Fruit fly (Drosophila melanogaster): ENCODE measurements around the gene TfIIA-L.

Gene TfIIA-L

DNA sequence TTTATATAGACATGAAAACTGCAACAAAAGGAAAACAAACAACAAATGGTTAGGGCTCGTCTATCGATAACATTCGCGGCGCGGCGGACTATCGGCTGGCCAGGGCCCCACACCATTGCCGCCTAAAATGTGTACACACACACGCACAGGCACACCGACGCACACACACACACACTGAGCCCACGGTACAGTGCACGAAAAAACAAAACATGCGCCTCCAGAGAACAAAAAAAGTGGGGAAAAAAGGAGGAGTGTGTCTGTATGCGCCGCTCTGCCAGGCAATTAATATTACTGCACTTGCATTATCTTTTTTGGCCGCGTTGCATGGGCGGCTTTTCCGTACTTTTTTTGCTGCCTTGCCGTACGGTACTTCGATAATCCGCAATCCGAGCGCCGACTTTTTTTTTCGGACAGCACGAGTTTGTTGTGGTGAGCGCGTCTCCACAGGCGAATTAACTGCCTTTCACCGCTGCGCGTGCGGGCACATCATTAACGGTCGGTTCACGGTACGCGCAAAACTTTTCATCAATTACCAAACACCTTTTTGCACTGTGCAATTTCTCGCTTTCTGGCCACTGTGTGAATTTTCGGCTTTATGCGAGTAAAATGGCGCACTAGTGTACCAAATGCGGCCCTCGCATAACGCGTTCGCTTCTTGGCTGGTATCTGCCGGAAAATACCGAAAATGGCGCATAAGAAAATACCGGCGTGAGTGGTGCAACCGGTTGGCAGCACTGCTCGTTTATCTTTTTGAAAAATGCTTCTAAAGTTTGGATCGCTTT lies 12.7 kb downstream of the TfIIA-L start, which contains the start of gene woc (continued):
- TF ChIP-seq crol (GFP tag; IDR thresholded peaks at IDR 0.05) (no peak), CG4404 (GFP tag; IDR thresholded peaks at IDR 0.05) (peak; percentile 37; the same call in 1 of the 2 replicates), CG16815 (GFP tag; optimal IDR thresholded peaks at IDR 0.05) (peak; percentile 51), twi (tag; optimal IDR thresholded peaks at IDR 0.05) (no peak), CG17359 (tag; optimal IDR thresholded peaks at IDR 0.05) (no peak), scrt (GFP tag; optimal IDR thresholded peaks at IDR 0.05) (peak; percentile 8), amos (GFP tag; IDR thresholded peaks at IDR 0.05; ENCODE audit: partially characterized antibody) (peak; percentile 85), NK7.1 (GFP tag; optimal IDR thresholded peaks at IDR 0.05) (peak; percentile 37), sens (GFP tag) (peak; percentile 94), lab (GFP tag; optimal IDR thresholded peaks at IDR 0.05) (no peak), CG4360 (GFP tag; IDR thresholded peaks at IDR 0.05) (no peak), nmo (GFP tag; optimal IDR thresholded peaks at IDR 0.05) (peak; percentile 48), Ravus (GFP tag; IDR thresholded peaks at IDR 0.05) (peak; percentile 4; the same call in 1 of the 2 replicates), chm (GFP tag; IDR thresholded peaks at IDR 0.05) (peak; percentile 63; the same call in 1 of the 2 replicates), Spps (tag; optimal IDR thresholded peaks at IDR 0.05) (no peak), Hmx (GFP tag; optimal IDR thresholded peaks at IDR 0.05) (no peak), CG16813 (GFP tag; IDR thresholded peaks at IDR 0.05; ENCODE audit: partially characterized antibody) (peak; percentile 71), sob (GFP tag; IDR thresholded peaks at IDR 0.05) (peak; percentile 19; the same call in 1 of the 2 replicates), PHDP (tag; optimal IDR thresholded peaks at IDR 0.05) (no peak), jumu (GFP tag; optimal IDR thresholded peaks at IDR 0.05) (peak; percentile 62), Hand (GFP tag; optimal IDR thresholded peaks at IDR 0.05) (no peak), schlank (tag; optimal IDR thresholded peaks at IDR 0.05) (no peak), CG11085 (GFP tag; IDR thresholded peaks at IDR 0.05) (no peak), cato (GFP tag; optimal IDR thresholded peaks at IDR 0.05; ENCODE audit: borderline replicate concordance) (no peak), Bgb (GFP tag; IDR thresholded peaks at IDR 0.05; ENCODE audit: partially characterized antibody) (peak; percentile 91), caup (GFP tag; optimal IDR thresholded peaks at IDR 0.05; ENCODE audit: severe bottlenecking) (peak; percentile 8), CG10654 (GFP tag; optimal IDR thresholded peaks at IDR 0.05) (peak; percentile 32), ro (GFP tag; IDR thresholded peaks at IDR 0.05) (no peak), slbo (GFP tag; IDR thresholded peaks at IDR 0.05) (peak; percentile 78), maf-S (GFP tag; optimal IDR thresholded peaks at IDR 0.05) (peak; percentile 72), CG17328 (GFP tag; IDR thresholded peaks at IDR 0.05) (peak; percentile 61), so (GFP tag; IDR thresholded peaks at IDR 0.05) (peak; percentile 28; the same call in 1 of the 3 replicates), CG9932 (GFP tag; IDR thresholded peaks at IDR 0.05) (peak; percentile 69), onecut (GFP tag; IDR thresholded peaks at IDR 0.05) (no peak), CG2202 (tag; optimal IDR thresholded peaks at IDR 0.05) (no peak), CG11695 (GFP tag; IDR thresholded peaks at IDR 0.05) (peak; percentile 85; the same call in 2 of the 3 replicates), abd-A (tag; optimal IDR thresholded peaks at IDR 0.05) (no peak), CG8388 (GFP tag; optimal IDR thresholded peaks at IDR 0.05) (peak; percentile 99), toy (GFP tag; IDR thresholded peaks at IDR 0.05) (no peak), tio (GFP tag; optimal IDR thresholded peaks at IDR 0.05) (no peak), CG17829 (tag; optimal IDR thresholded peaks at IDR 0.05) (no peak), CG34224 (GFP tag; IDR thresholded peaks at IDR 0.05; ENCODE audit: partially characterized antibody) (peak; percentile 88), CG7928 (GFP tag; optimal IDR thresholded peaks at IDR 0.05) (peak; percentile 93), CG9876 (GFP tag; optimal IDR thresholded peaks at IDR 0.05) (no peak), cwo (GFP tag; optimal IDR thresholded peaks at IDR 0.05) (peak; percentile 57), CG13123 (GFP tag; optimal IDR thresholded peaks at IDR 0.05) (no peak), Camta (GFP tag; optimal IDR thresholded peaks at IDR 0.05) (peak; percentile 36), CG6254 (GFP tag; optimal IDR thresholded peaks at IDR 0.05) (no peak), CG3407 (GFP tag; optimal IDR thresholded peaks at IDR 0.05) (peak; percentile 8)

Data from whole organism, embryonic.